Fruit fly (Drosophila melanogaster) whole organism, prepupa: ENCODE results near the gene flr.
A peak's percentile ranks its signal among the peaks of the same experiment; 100 is the strongest.

Experiments
- Blimp-1 ChIP-seq: fragments of 200-800 bp; sonication (Bioruptor generic); optimal IDR thresholded peaks from 3 replicates; lab custom pipeline; 2017; ENCODE audit warnings: missing biosample characterization, missing genetic modification characterization, mild to moderate bottlenecking, moderate library complexity, missing genetic modification reagents
- CG10631 ChIP-seq: fragments of 200-800 bp; sonication (Bioruptor generic); optimal IDR thresholded peaks from 2 replicates; lab custom pipeline; 2016; ENCODE audit warnings: missing biosample characterization, missing genetic modification characterization
- CG11762 ChIP-seq: fragments of 200-800 bp; sonication (Bioruptor generic); optimal IDR thresholded peaks from 3 replicates; lab custom pipeline; 2016; ENCODE audit warnings: missing biosample characterization, missing genetic modification characterization; ENCODE audit not compliant: insufficient read depth
- CG11902 ChIP-seq: fragments of 200-800 bp; sonication (Bioruptor generic); optimal IDR thresholded peaks from 3 replicates; lab custom pipeline; 2016; ENCODE audit warnings: missing biosample characterization, missing genetic modification characterization
- CG1621 ChIP-seq: fragments of 200-800 bp; sonication (Bioruptor generic); optimal IDR thresholded peaks from 3 replicates; lab custom pipeline; 2018; ENCODE audit warnings: missing biosample characterization, mild to moderate bottlenecking, missing genetic modification characterization
- CG16779 ChIP-seq: fragments of 200-800 bp; sonication (Bioruptor generic); optimal IDR thresholded peaks from 3 replicates; lab custom pipeline; 2017; ENCODE audit warnings: missing biosample characterization, mild to moderate bottlenecking, missing genetic modification characterization
- CG3032 ChIP-seq: fragments of 200-800 bp; optimal IDR thresholded peaks from 2 replicates; lab custom pipeline; 2019; ENCODE audit warnings: missing biosample characterization, mild to moderate bottlenecking, missing genetic modification characterization, moderate library complexity
- CG31627 ChIP-seq: fragments of 200-800 bp; sonication (Bioruptor generic); optimal IDR thresholded peaks from 3 replicates; lab custom pipeline; 2016; ENCODE audit warnings: missing biosample characterization, missing genetic modification characterization
- CG32006 ChIP-seq: fragments of 200-800 bp; sonication (Bioruptor generic); optimal IDR thresholded peaks from 3 replicates; lab custom pipeline; 2017; ENCODE audit warnings: missing biosample characterization, mild to moderate bottlenecking, missing genetic modification characterization
- CG34406 ChIP-seq: fragments of 200-800 bp; sonication (Bioruptor generic); optimal IDR thresholded peaks from 3 replicates; lab custom pipeline; 2016; ENCODE audit warnings: missing biosample characterization, missing genetic modification characterization
- CG3919 ChIP-seq: fragments of 200-800 bp; sonication (Bioruptor generic); optimal IDR thresholded peaks from 3 replicates; lab custom pipeline; 2016; ENCODE audit warnings: missing biosample characterization, missing genetic modification characterization
- CG6163 ChIP-seq: fragments of 200-800 bp; sonication (Bioruptor generic); IDR thresholded peaks from 3 replicates; pipeline ENCODE4 v1.3.6; 2022; ENCODE audit warnings: missing biosample characterization, missing genetic modification characterization
- CG6276 ChIP-seq: fragments of 200-800 bp; sonication (Bioruptor generic); optimal IDR thresholded peaks from 2 replicates; lab custom pipeline; 2017; ENCODE audit warnings: missing biosample characterization, mild to moderate bottlenecking, missing genetic modification characterization
- CG6808 ChIP-seq: fragments of 200-800 bp; sonication (Bioruptor generic); optimal IDR thresholded peaks from 3 replicates; lab custom pipeline; 2017; ENCODE audit warnings: missing biosample characterization, missing genetic modification characterization, mild to moderate bottlenecking, moderate library complexity, missing genetic modification reagents
- CG6854 ChIP-seq: fragments of 200-800 bp; sonication (Bioruptor generic); optimal IDR thresholded peaks from 2 replicates; lab custom pipeline; 2017; ENCODE audit warnings: missing biosample characterization, mild to moderate bottlenecking, missing genetic modification characterization
- CG7368 ChIP-seq: fragments of 200-800 bp; sonication (Bioruptor generic); optimal IDR thresholded peaks from 3 replicates; lab custom pipeline; 2016; ENCODE audit warnings: missing biosample characterization, missing genetic modification characterization
- CG8119 ChIP-seq: fragments of 200-800 bp; sonication (Bioruptor generic); IDR thresholded peaks from 3 replicates; pipeline ENCODE4 v1.3.6; 2022; ENCODE audit warnings: missing biosample characterization, missing genetic modification characterization
- CG8319 ChIP-seq: fragments of 200-800 bp; sonication (Bioruptor generic); optimal IDR thresholded peaks from 3 replicates; lab custom pipeline; 2016; ENCODE audit warnings: missing biosample characterization, missing genetic modification characterization
- CG9139 ChIP-seq: fragments of 200-800 bp; sonication (Bioruptor generic); optimal IDR thresholded peaks from 3 replicates; lab custom pipeline; 2017; ENCODE audit warnings: missing biosample characterization, mild to moderate bottlenecking, missing genetic modification characterization
- Eip78C ChIP-seq: fragments of 200-800 bp; sonication (Bioruptor generic); peaks from one replicate; lab custom pipeline; 2016; ENCODE audit warnings: missing biosample characterization, missing genetic modification characterization
- Eip93F ChIP-seq: fragments of 200-800 bp; sonication (Bioruptor generic); optimal IDR thresholded peaks from 2 replicates; lab custom pipeline; 2016; ENCODE audit warnings: missing biosample characterization, mild to moderate bottlenecking, missing genetic modification characterization
- Ets21C ChIP-seq: fragments of 200-800 bp; sonication (Bioruptor generic); optimal IDR thresholded peaks from 3 replicates; lab custom pipeline; 2016; ENCODE audit warnings: missing biosample characterization, missing genetic modification characterization
- Ets96B ChIP-seq: fragments of 200-800 bp; optimal IDR thresholded peaks from 2 replicates; lab custom pipeline; 2019; ENCODE audit warnings: missing biosample characterization, mild to moderate bottlenecking, missing genetic modification characterization, moderate library complexity
- Gug ChIP-seq: fragments of 200-800 bp; sonication (Bioruptor generic); IDR thresholded peaks from 2 replicates; pipeline ENCODE4 v1.3.6; 2022; ENCODE audit warnings: missing biosample characterization, missing genetic modification characterization
- Hr38 ChIP-seq: sonication (Bioruptor generic); optimal IDR thresholded peaks from 2 replicates; lab custom pipeline; 2016; ENCODE audit warnings: missing biosample characterization, missing genetic modification characterization
- Hr39 ChIP-seq: fragments of 200-800 bp; sonication (Bioruptor generic); optimal IDR thresholded peaks from 2 replicates; lab custom pipeline; 2016; ENCODE audit warnings: missing biosample characterization, missing genetic modification characterization
- Hr4 ChIP-seq: fragments of 200-800 bp; sonication (Bioruptor generic); optimal IDR thresholded peaks from 3 replicates; lab custom pipeline; 2016; ENCODE audit warnings: missing biosample characterization, missing genetic modification characterization
- Lpt ChIP-seq: fragments of 200-800 bp; sonication (Bioruptor generic); optimal IDR thresholded peaks from 3 replicates; lab custom pipeline; 2016; ENCODE audit warnings: missing biosample characterization, missing genetic modification characterization
- OdsH ChIP-seq: fragments of 200-800 bp; sonication (Bioruptor generic); optimal IDR thresholded peaks from 3 replicates; lab custom pipeline; 2016; ENCODE audit warnings: missing biosample characterization, missing genetic modification characterization
- Sox14 ChIP-seq: fragments of 200-800 bp; sonication (Bioruptor generic); optimal IDR thresholded peaks from 3 replicates; lab custom pipeline; 2016; ENCODE audit warnings: missing biosample characterization, missing genetic modification characterization
- Sox15 ChIP-seq: fragments of 200-800 bp; sonication (Bioruptor generic); optimal IDR thresholded peaks from 3 replicates; lab custom pipeline; 2016; ENCODE audit warnings: missing biosample characterization, missing genetic modification characterization
- cyc ChIP-seq: fragments of 200-800 bp; sonication (Bioruptor generic); optimal IDR thresholded peaks from 3 replicates; lab custom pipeline; 2016; ENCODE audit warnings: missing biosample characterization, missing genetic modification characterization
- dac ChIP-seq: fragments of 200-800 bp; sonication (Bioruptor generic); optimal IDR thresholded peaks from 2 replicates; lab custom pipeline; 2017; ENCODE audit warnings: missing biosample characterization, mild to moderate bottlenecking, missing genetic modification characterization
- eg ChIP-seq: fragments of 200-800 bp; sonication (Bioruptor generic); IDR thresholded peaks from 3 replicates; pipeline ENCODE4 v1.3.6; 2022; ENCODE audit warnings: missing biosample characterization, missing genetic modification characterization
- fd59A ChIP-seq: fragments of 200-800 bp; sonication (Bioruptor generic); optimal IDR thresholded peaks from 2 replicates; lab custom pipeline; 2017; ENCODE audit warnings: missing biosample characterization, mild to moderate bottlenecking, missing genetic modification characterization, missing genetic modification reagents
- fd85E ChIP-seq: fragments of 200-800 bp; sonication (Bioruptor generic); optimal IDR thresholded peaks from 3 replicates; lab custom pipeline; 2016; ENCODE audit warnings: missing biosample characterization, missing genetic modification characterization
- net ChIP-seq: fragments of 200-800 bp; sonication (Bioruptor generic); optimal IDR thresholded peaks from 3 replicates; lab custom pipeline; 2016; ENCODE audit warnings: missing biosample characterization, missing genetic modification characterization
- pdm3 ChIP-seq: fragments of 200-800 bp; sonication (Bioruptor generic); optimal IDR thresholded peaks from 3 replicates; lab custom pipeline; 2016; ENCODE audit warnings: missing biosample characterization, missing genetic modification characterization
- ss ChIP-seq, 2 experiments: fragments of 200-800 bp; sonication (Bioruptor generic); optimal IDR thresholded peaks; 2 replicates in 1 of 2; 3 replicates in 1 of 2; lab custom pipeline; 2017 to 2018; ENCODE audit warnings: mild to moderate bottlenecking in 2 of 2, missing biosample characterization in 2 of 2, missing genetic modification characterization in 2 of 2, moderate library complexity in 1 of 2
- svp ChIP-seq: fragments of 200-800 bp; sonication (Bioruptor generic); peaks from one replicate; lab custom pipeline; 2016; ENCODE audit warnings: missing biosample characterization, missing genetic modification characterization
- topi ChIP-seq: fragments of 200-800 bp; sonication (Bioruptor generic); optimal IDR thresholded peaks from 3 replicates; lab custom pipeline; 2016; ENCODE audit warnings: missing biosample characterization, missing genetic modification characterization
- vri ChIP-seq: fragments of 200-800 bp; sonication (Bioruptor generic); optimal IDR thresholded peaks from 3 replicates; lab custom pipeline; 2016; ENCODE audit warnings: missing biosample characterization, mild to moderate bottlenecking, missing genetic modification characterization

The flr gene

DNA sequence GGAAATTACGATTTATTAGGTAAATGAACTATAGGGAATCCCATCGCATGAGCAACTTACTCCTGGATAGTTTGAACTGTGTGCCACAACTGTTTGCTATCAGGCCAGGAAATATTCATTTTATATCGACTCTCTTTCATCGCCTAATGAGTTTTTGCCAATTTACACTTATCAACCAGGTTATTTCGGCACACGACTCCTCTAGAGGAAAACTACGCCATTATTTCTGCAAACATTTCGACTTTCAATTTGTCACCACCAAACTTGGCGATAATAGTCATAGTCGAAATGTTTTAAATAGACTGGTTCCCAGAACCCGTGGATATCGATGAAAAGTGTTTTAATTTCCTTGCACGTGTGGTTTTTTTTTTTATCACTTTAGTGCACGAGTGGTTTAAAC is 24.4 kb downstream of the flr start, which contains the start of gene CG10154:
CG10154 (minus strand) TSS at position 101 of the 400 bp plus-strand sequence.
- TF ChIP-seq Blimp-1 (GFP tag; lab: Kevin White, UChicago) (no peak), vri (GFP tag; lab: Kevin White, UChicago) (no peak), CG9139 (GFP tag; lab: Kevin White, UChicago) (no peak), CG11902 (GFP tag; lab: Kevin White, UChicago) (no peak), CG6808 (GFP tag; lab: Kevin White, UChicago) (no peak), CG31627 (no peak), CG6163 (GFP tag; lab: Robert Waterston, UW) (no peak), CG11762 (GFP tag; lab: Kevin White, UChicago) (no peak), Ets96B (tag; lab: Kevin White, UChicago) (no peak), OdsH (GFP tag; lab: Kevin White, UChicago) (no peak)

DNA sequence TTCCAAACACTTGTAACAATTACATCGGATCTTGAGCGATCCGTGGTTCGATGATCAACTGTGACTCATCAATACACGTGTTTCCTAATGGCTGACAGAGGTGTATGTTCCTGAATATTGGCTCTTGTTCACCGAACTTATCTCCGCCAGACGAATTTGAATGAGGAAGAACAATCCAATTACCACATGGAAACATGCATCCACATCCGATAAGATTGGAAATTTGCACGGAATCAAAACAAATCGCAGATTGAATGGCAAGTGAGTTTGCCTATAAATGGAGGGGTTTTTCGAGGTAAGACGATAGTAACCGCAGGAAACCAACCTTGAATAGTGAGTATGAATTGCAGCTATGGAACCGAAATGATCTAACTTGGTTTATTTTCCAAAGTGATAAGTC is 25.0 kb downstream of the flr start, which contains the start of gene CG10725:
CG10725 (plus strand) TSS at position 301 of the 400 bp plus-strand sequence.
- TF ChIP-seq CG1621 (tag; lab: Kevin White, UChicago) (no peak), fd85E (no peak), CG32006 (no peak), dac (GFP tag; lab: Kevin White, UChicago) (no peak), fd59A (GFP tag; lab: Kevin White, UChicago) (no peak), vri (GFP tag; lab: Kevin White, UChicago) (no peak), Sox14 (no peak), CG3919 (GFP tag; lab: Kevin White, UChicago) (no peak), CG7368 (GFP tag; lab: Kevin White, UChicago) (no peak), pdm3 (GFP tag; lab: Kevin White, UChicago) (no peak), CG6808 (GFP tag; lab: Kevin White, UChicago) (no peak), CG16779 (tag; lab: Kevin White, UChicago) (no peak), CG10631 (GFP tag; lab: Kevin White, UChicago) (no peak)

DNA sequence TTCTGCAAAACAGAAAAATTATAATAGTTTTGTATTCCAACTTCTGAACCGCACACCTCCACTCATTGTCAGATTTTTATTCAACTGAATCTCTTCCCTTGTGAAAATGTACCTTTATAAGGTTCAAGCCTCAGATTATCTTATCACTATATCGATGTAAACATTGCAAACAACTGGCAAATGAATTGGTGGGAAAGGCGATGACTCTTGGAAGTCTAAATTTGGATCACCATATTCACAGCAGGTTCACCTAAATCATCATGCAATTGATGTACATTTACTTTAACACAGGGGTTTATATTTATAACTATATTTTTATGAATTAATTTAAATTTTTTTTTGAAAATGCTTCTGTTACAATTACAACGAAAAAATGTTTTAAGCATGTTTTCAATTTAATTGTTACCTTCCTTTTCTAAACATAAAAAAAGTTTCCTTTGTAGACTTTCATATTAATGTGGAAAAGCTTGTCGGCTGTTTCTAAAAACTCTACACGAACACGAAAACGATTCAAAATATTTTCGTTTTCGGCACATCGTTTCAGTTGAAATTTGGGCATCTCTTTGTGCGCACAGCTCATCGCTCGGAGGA is 27.8 kb downstream of the flr start, which contains the start of the genes CG10140 and CG14109:
CG10140 (minus strand) TSS at position 101 of the 591 bp plus-strand sequence.
CG14109 (plus strand) TSS at position 541 of the 591 bp plus-strand sequence.
- TF ChIP-seq svp (GFP tag; lab: Kevin White, UChicago): no peak
- TF ChIP-seq Hr39 (GFP tag; lab: Kevin White, UChicago): no peak
- no peak for TF ChIP-seq CG3919 (GFP tag; lab: Kevin White, UChicago)
- no peak for TF ChIP-seq Sox15 (GFP tag; lab: Kevin White, UChicago)

DNA sequence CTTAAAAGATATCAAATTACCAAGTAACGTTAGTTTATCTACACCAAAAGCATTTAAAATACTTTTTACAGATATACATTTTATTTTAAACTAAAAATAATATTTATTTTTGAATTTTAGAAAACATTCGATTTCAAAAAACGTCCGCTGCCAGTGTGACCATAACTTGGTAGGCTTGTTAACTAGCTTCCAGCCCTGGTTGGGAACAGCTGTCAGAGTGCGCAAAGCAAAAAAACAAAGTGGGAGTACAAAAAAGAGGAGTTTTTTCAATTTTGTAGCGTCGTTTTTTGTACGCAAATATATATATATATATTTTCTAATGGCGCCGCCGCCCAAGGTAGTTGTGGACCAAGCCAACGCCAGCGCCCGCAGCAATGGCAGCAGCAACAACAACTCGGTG is 29.8 kb downstream of the flr start, which contains the start of gene cmb:
cmb (plus strand) TSS at position 195 of the 400 bp plus-strand sequence.
- peak; percentile 90 for TF ChIP-seq CG1621 (tag; lab: Kevin White, UChicago)
- no peak for TF ChIP-seq svp (GFP tag; lab: Kevin White, UChicago)
- TF ChIP-seq CG8319 (GFP tag; lab: Kevin White, UChicago): no peak
- TF ChIP-seq CG11762 (GFP tag; lab: Kevin White, UChicago): peak; percentile 59
- peak; percentile 92 to 93 for TF ChIP-seq ss (GFP tag; optimal IDR thresholded peaks at IDR 0.05; lab: Kevin White, UChicago)
- TF ChIP-seq Hr4 (GFP tag; lab: Kevin White, UChicago): peak; percentile 74
- TF ChIP-seq eg (GFP tag; lab: Robert Waterston, UW): peak; percentile 97
- TF ChIP-seq vri (GFP tag; lab: Kevin White, UChicago): peak; percentile 17
- TF ChIP-seq CG8119: peak; percentile 96
- TF ChIP-seq Hr39 (GFP tag; lab: Kevin White, UChicago): no peak
- TF ChIP-seq Lpt (GFP tag; lab: Kevin White, UChicago): peak; percentile 90
- peak; percentile 87 for TF ChIP-seq CG6808 (GFP tag; lab: Kevin White, UChicago)
- peak; percentile 64 for TF ChIP-seq CG3919 (GFP tag; lab: Kevin White, UChicago)
- TF ChIP-seq cyc (GFP tag; lab: Kevin White, UChicago): peak; percentile 11
- TF ChIP-seq CG6276 (GFP tag; lab: Kevin White, UChicago): peak; percentile 98
- peak; percentile 97 for TF ChIP-seq CG6163 (GFP tag; lab: Robert Waterston, UW)
- peak; percentile 41 for TF ChIP-seq topi (GFP tag; lab: Kevin White, UChicago)
- TF ChIP-seq CG7368 (GFP tag; lab: Kevin White, UChicago): peak; percentile 34
- peak; percentile 62 for TF ChIP-seq CG34406 (GFP tag; lab: Kevin White, UChicago)
- peak; percentile 79 for TF ChIP-seq Gug (GFP tag; lab: Robert Waterston, UW)
- peak; percentile 66 for TF ChIP-seq fd59A (GFP tag; lab: Kevin White, UChicago)
- TF ChIP-seq Eip93F (GFP tag; lab: Kevin White, UChicago): peak; percentile 31
- peak; percentile 88 for TF ChIP-seq CG3032
- TF ChIP-seq Sox14: peak; percentile 62
- peak; percentile 80 for TF ChIP-seq CG6854
- no peak for TF ChIP-seq fd85E
- peak; percentile 88 for TF ChIP-seq net (GFP tag; lab: Kevin White, UChicago)
- TF ChIP-seq Blimp-1 (GFP tag; lab: Kevin White, UChicago): peak; percentile 16
- TF ChIP-seq Hr38: no peak
- no peak for TF ChIP-seq Ets21C (GFP tag; lab: Kevin White, UChicago)
- TF ChIP-seq Eip78C (GFP tag; lab: Kevin White, UChicago): no peak
